Fruit fly (Drosophila melanogaster) whole organism, embryonic: ENCODE results near the gene CG13978.

ENCODE experiments used
- Adf1 ChIP-seq: fragments of 200-800 bp; sonication (Bioruptor generic); IDR thresholded peaks from 2 replicates; pipeline ENCODE4 v1.3.6; 2022; ENCODE audit warnings: missing biosample characterization, missing genetic modification characterization
- Bdp1 ChIP-seq: fragments of 200-800 bp; sonication (Bioruptor generic); optimal IDR thresholded peaks from 3 replicates; lab custom pipeline; 2016; ENCODE audit warnings: missing biosample characterization, missing genetic modification characterization
- CG10209 ChIP-seq: fragments of 200-800 bp; sonication (Bioruptor generic); optimal IDR thresholded peaks from 3 replicates; lab custom pipeline; 2017; ENCODE audit warnings: missing biosample characterization, mild to moderate bottlenecking, missing genetic modification characterization, missing genetic modification reagents
- CG11247 ChIP-seq: fragments of 200-800 bp; sonication (Bioruptor generic); IDR thresholded peaks from 2 replicates; pipeline ENCODE4 v1.3.6; 2022; ENCODE audit warnings: missing biosample characterization, missing genetic modification characterization
- CG12236 ChIP-seq: fragments of 200-800 bp; sonication (Bioruptor generic); optimal IDR thresholded peaks from 2 replicates; lab custom pipeline; 2016; ENCODE audit warnings: missing biosample characterization, missing genetic modification characterization
- CG12299 ChIP-seq: fragments of 200-800 bp; sonication (Bioruptor generic); optimal IDR thresholded peaks from 2 replicates; lab custom pipeline; 2018; ENCODE audit warnings: missing biosample characterization, mild to moderate bottlenecking, missing genetic modification characterization
- CG12942 ChIP-seq: fragments of 200-800 bp; sonication (Bioruptor generic); optimal IDR thresholded peaks from 3 replicates; lab custom pipeline; 2016; ENCODE audit warnings: missing biosample characterization, missing genetic modification characterization
- CG13123 ChIP-seq: fragments of 200-800 bp; sonication (Bioruptor generic); optimal IDR thresholded peaks from 2 replicates; lab custom pipeline; 2016; ENCODE audit warnings: missing biosample characterization, missing genetic modification characterization
- CG14014 ChIP-seq: fragments of 200-800 bp; sonication (Bioruptor generic); IDR thresholded peaks from 2 replicates; pipeline ENCODE4 v1.3.6; 2022; ENCODE audit warnings: missing biosample characterization, missing genetic modification characterization
- CG14050 ChIP-seq: fragments of 200-800 bp; sonication (Bioruptor generic); IDR thresholded peaks from 3 replicates; pipeline ENCODE4 v1.3.6; 2022; ENCODE audit warnings: missing biosample characterization, missing genetic modification characterization
- CG15479 ChIP-seq: fragments of 200-800 bp; sonication (Bioruptor generic); optimal IDR thresholded peaks from 3 replicates; lab custom pipeline; 2019; ENCODE audit warnings: missing biosample characterization, mild to moderate bottlenecking, missing genetic modification characterization, moderate library complexity
- CG16779 ChIP-seq: fragments of 200-800 bp; sonication (Bioruptor generic); IDR thresholded peaks from 2 replicates; pipeline ENCODE4 v1.3.6; 2022; ENCODE audit warnings: missing biosample characterization, missing genetic modification characterization
- CG17385 ChIP-seq: fragments of 200-800 bp; sonication (Bioruptor generic); optimal IDR thresholded peaks from 3 replicates; lab custom pipeline; 2018; ENCODE audit warnings: missing biosample characterization, mild to moderate bottlenecking, missing genetic modification characterization
- CG18011 ChIP-seq: fragments of 200-800 bp; sonication (Bioruptor generic); optimal IDR thresholded peaks from 2 replicates; lab custom pipeline; 2017; ENCODE audit warnings: missing biosample characterization, missing genetic modification characterization, mild to moderate bottlenecking, moderate library complexity, missing genotype
- CG32532 ChIP-seq: fragments of 200-800 bp; sonication (Bioruptor generic); IDR thresholded peaks from 2 replicates; pipeline ENCODE4 v1.3.6; 2022; ENCODE audit warnings: missing biosample characterization, missing genetic modification characterization
- CG32767 ChIP-seq: fragments of 200-800 bp; sonication (Bioruptor generic); IDR thresholded peaks from 2 replicates; pipeline ENCODE4 v1.3.6; 2022; ENCODE audit warnings: missing biosample characterization, missing genetic modification characterization
- CG32772 ChIP-seq: fragments of 200-800 bp; sonication (Bioruptor generic); IDR thresholded peaks from 2 replicates; pipeline ENCODE4 v1.3.6; 2022; ENCODE audit warnings: missing biosample characterization, missing genetic modification characterization
- CG43689 ChIP-seq: fragments of 200-800 bp; sonication (Bioruptor generic); IDR thresholded peaks from 2 replicates; pipeline ENCODE4 v1.3.6; 2022; ENCODE audit warnings: missing biosample characterization, missing genetic modification characterization
- CG8924 ChIP-seq: fragments of 200-800 bp; optimal IDR thresholded peaks from 3 replicates; lab custom pipeline; 2019; ENCODE audit warnings: missing biosample characterization, mild to moderate bottlenecking, missing genetic modification characterization, moderate library complexity
- CG9727 ChIP-seq: fragments of 200-800 bp; sonication (Bioruptor generic); optimal IDR thresholded peaks from 3 replicates; lab custom pipeline; 2017; ENCODE audit warnings: missing biosample characterization, mild to moderate bottlenecking, missing genetic modification characterization
- CkIIα-i1 ChIP-seq: fragments of 200-800 bp; sonication (Bioruptor generic); IDR thresholded peaks from 2 replicates; pipeline ENCODE4 v1.3.6; 2022; ENCODE audit warnings: missing biosample characterization, missing genetic modification characterization
- CoRest ChIP-seq: fragments of 200-800 bp; sonication (Bioruptor generic); optimal IDR thresholded peaks from 3 replicates; lab custom pipeline; 2018; ENCODE audit warnings: missing biosample characterization, mild to moderate bottlenecking, missing genetic modification characterization, moderate library complexity
- D ChIP-seq, 2 experiments: fragments of 200-800 bp in 1 of 2; fragments of >200 bp in 1 of 2; sonication (Bioruptor generic) in 1 of 2; optimal IDR thresholded peaks; 2 replicates in 1 of 2; 3 replicates in 1 of 2; lab custom pipeline; 2017; ENCODE audit warnings: mild to moderate bottlenecking in 1 of 2, missing biosample characterization in 1 of 2, missing genetic modification characterization in 1 of 2, missing genetic modification reagents in 1 of 2
- Elba2 ChIP-seq: fragments of 200-800 bp; sonication (Bioruptor generic); optimal IDR thresholded peaks from 3 replicates; lab custom pipeline; 2016; ENCODE audit warnings: missing biosample characterization, missing genetic modification characterization
- H15 ChIP-seq: fragments of 200-800 bp; sonication (Bioruptor generic); IDR thresholded peaks from 3 replicates; pipeline ENCODE4 v1.3.6; 2022; ENCODE audit warnings: missing biosample characterization, missing genetic modification characterization
- MTF-1 ChIP-seq: fragments of 200-800 bp; sonication (Bioruptor generic); optimal IDR thresholded peaks from 2 replicates; lab custom pipeline; 2018; ENCODE audit warnings: missing biosample characterization, mild to moderate bottlenecking, missing genetic modification characterization, borderline replicate concordance
- Mes4 ChIP-seq: fragments of 200-800 bp; sonication (Bioruptor generic); optimal IDR thresholded peaks from 2 replicates; lab custom pipeline; 2016; ENCODE audit warnings: missing biosample characterization, missing genetic modification characterization
- Myb ChIP-seq: fragments of 200-800 bp; sonication (Bioruptor generic); optimal IDR thresholded peaks from 2 replicates; lab custom pipeline; 2016; ENCODE audit warnings: missing biosample characterization, missing genetic modification characterization
- NK7.1 ChIP-seq: fragments of 200-800 bp; sonication (Bioruptor generic); optimal IDR thresholded peaks from 3 replicates; lab custom pipeline; 2016; ENCODE audit warnings: missing biosample characterization, missing genetic modification characterization
- Oaz ChIP-seq: fragments of 200-800 bp; sonication (Bioruptor generic); IDR thresholded peaks from 2 replicates; pipeline ENCODE4 v1.3.6; 2022; ENCODE audit warnings: missing biosample characterization, missing genetic modification characterization
- Spps ChIP-seq: fragments of 200-800 bp; sonication (Bioruptor generic); optimal IDR thresholded peaks from 2 replicates; lab custom pipeline; 2018; ENCODE audit warnings: missing biosample characterization, mild to moderate bottlenecking, missing genetic modification characterization
- TFAM ChIP-seq: fragments of 200-800 bp; sonication (Bioruptor generic); optimal IDR thresholded peaks from 2 replicates; lab custom pipeline; 2017; ENCODE audit warnings: missing biosample characterization, missing genetic modification characterization, inconsistent platforms
- Usf ChIP-seq: fragments of 200-800 bp; sonication (Bioruptor generic); optimal IDR thresholded peaks from 2 replicates; lab custom pipeline; 2017; ENCODE audit warnings: missing genotype, missing biosample characterization, missing genetic modification characterization
- abd-A ChIP-seq: fragments of 200-800 bp; sonication (Bioruptor generic); optimal IDR thresholded peaks from 3 replicates; lab custom pipeline; 2019; ENCODE audit warnings: missing biosample characterization, mild to moderate bottlenecking, missing genetic modification characterization, moderate library complexity
- bbx ChIP-seq: fragments of 200-800 bp; sonication (Bioruptor generic); IDR thresholded peaks from 2 replicates; pipeline ENCODE4 v1.3.6; 2022; ENCODE audit warnings: missing biosample characterization, missing genetic modification characterization; ENCODE audit not compliant: partially characterized antibody
- bcd ChIP-seq: fragments of 200-800 bp; sonication (Bioruptor generic); optimal IDR thresholded peaks from 2 replicates; lab custom pipeline; 2017; ENCODE audit warnings: missing biosample characterization, mild to moderate bottlenecking, missing genetic modification characterization
- br ChIP-seq: fragments of >200 bp; optimal IDR thresholded peaks from 2 replicates; lab custom pipeline; 2017
- chinmo ChIP-seq: fragments of 200-800 bp; sonication (Bioruptor generic); IDR thresholded peaks from 4 replicates; pipeline ENCODE4 v1.3.6; 2022; ENCODE audit warnings: missing biosample characterization, missing genetic modification characterization; ENCODE audit not compliant: partially characterized antibody
- corto ChIP-seq: fragments of 200-800 bp; sonication (Bioruptor generic); optimal IDR thresholded peaks from 2 replicates; lab custom pipeline; 2016; ENCODE audit warnings: missing biosample characterization, mild to moderate bottlenecking, missing genetic modification characterization, moderate library complexity
- crc ChIP-seq: fragments of 200-800 bp; sonication (Bioruptor generic); optimal IDR thresholded peaks from 2 replicates; lab custom pipeline; 2016; ENCODE audit warnings: missing biosample characterization, missing genetic modification characterization
- crol ChIP-seq: fragments of 200-800 bp; sonication (Bioruptor generic); IDR thresholded peaks from 2 replicates; pipeline ENCODE4 v1.3.6; 2022; ENCODE audit warnings: missing biosample characterization, missing genetic modification characterization
- crp ChIP-seq, 2 experiments: fragments of 200-800 bp; sonication (Bioruptor generic); optimal IDR thresholded peaks; 2 replicates in 1 of 2; 3 replicates in 1 of 2; lab custom pipeline; 2017; ENCODE audit warnings: missing biosample characterization in 2 of 2, missing genetic modification characterization in 2 of 2, mild to moderate bottlenecking in 1 of 2, moderate library complexity in 1 of 2
- emc ChIP-seq: fragments of 200-800 bp; sonication (Bioruptor generic); optimal IDR thresholded peaks from 2 replicates; lab custom pipeline; 2016; ENCODE audit warnings: missing biosample characterization, missing genetic modification characterization
- gro ChIP-seq: fragments of 200-800 bp; sonication (Bioruptor generic); optimal IDR thresholded peaks from 2 replicates; lab custom pipeline; 2016; ENCODE audit warnings: missing biosample characterization, missing genetic modification characterization
- maf-S ChIP-seq: fragments of 200-800 bp; sonication (Bioruptor generic); optimal IDR thresholded peaks from 2 replicates; lab custom pipeline; 2016; ENCODE audit warnings: missing biosample characterization, missing genetic modification characterization
- mld ChIP-seq: fragments of 200-800 bp; sonication (Bioruptor generic); IDR thresholded peaks from 3 replicates; pipeline ENCODE4 v1.3.6; 2022; ENCODE audit warnings: missing biosample characterization, missing genetic modification characterization; ENCODE audit not compliant: partially characterized antibody
- nerfin-2 ChIP-seq: fragments of 200-800 bp; sonication (Bioruptor generic); IDR thresholded peaks from 2 replicates; pipeline ENCODE4 v1.3.6; 2022; ENCODE audit warnings: missing biosample characterization, missing genetic modification characterization; ENCODE audit not compliant: partially characterized antibody
- odd ChIP-seq: fragments of 200-800 bp; sonication (Bioruptor generic); optimal IDR thresholded peaks from 2 replicates; lab custom pipeline; 2017; ENCODE audit warnings: missing biosample characterization, mild to moderate bottlenecking, missing genetic modification characterization
- org-1 ChIP-seq: fragments of 200-800 bp; sonication (Bioruptor generic); optimal IDR thresholded peaks from 2 replicates; lab custom pipeline; 2017; ENCODE audit warnings: missing biosample characterization, missing genetic modification characterization
- sens-2 ChIP-seq: fragments of 200-800 bp; sonication (Bioruptor generic); IDR thresholded peaks from 2 replicates; pipeline ENCODE4 v1.3.6; 2022; ENCODE audit warnings: missing biosample characterization, missing genetic modification characterization
- sug ChIP-seq: fragments of 200-800 bp; optimal IDR thresholded peaks from 2 replicates; lab custom pipeline; 2019; ENCODE audit warnings: missing biosample characterization, mild to moderate bottlenecking, missing genetic modification characterization, moderate library complexity
- zf30C ChIP-seq: fragments of 200-800 bp; sonication (Bioruptor generic); optimal IDR thresholded peaks from 3 replicates; lab custom pipeline; 2018; ENCODE audit warnings: missing biosample characterization, mild to moderate bottlenecking, missing genetic modification characterization

Gene CG13978

DNA sequence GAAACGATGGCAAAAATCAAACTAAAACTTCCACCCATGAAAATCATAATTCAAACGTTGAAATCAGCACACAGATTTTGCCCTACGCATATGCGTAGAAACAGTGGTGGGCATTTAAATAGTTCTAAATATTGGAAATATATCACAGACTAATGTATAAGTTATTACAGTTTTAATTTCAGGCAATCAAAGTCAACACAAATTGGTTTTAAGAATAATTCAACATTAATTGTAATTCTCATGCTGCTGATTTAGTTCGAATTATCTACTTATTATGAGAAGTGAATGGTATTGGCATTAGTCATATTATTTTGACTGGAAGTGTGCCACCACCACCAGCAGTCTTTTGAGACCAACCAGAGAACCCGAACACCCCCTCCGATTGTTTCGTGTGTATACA, 37.3 kb upstream of the CG13978 start (continued):
- TF ChIP-seq CG14050 (GFP tag; lab: Robert Waterston, UW) (no peak), sug (no peak), abd-A (tag; lab: Kevin White, UChicago) (no peak), CG13123 (no peak), CG32772 (GFP tag; lab: Robert Waterston, UW) (no peak), CG16779 (no peak), br (lab: Kevin White, UChicago) (no peak), chinmo (GFP tag; lab: Robert Waterston, UW) (no peak), CG18011 (GFP tag; lab: Kevin White, UChicago) (no peak), CG12942 (no peak), maf-S (GFP tag; lab: Kevin White, UChicago) (no peak), CG17385 (peak; percentile 47), Adf1 (no peak), CG43689 (no peak), CG9727 (GFP tag; lab: Kevin White, UChicago) (peak; percentile 39), zf30C (GFP tag; lab: Kevin White, UChicago) (no peak), crc (GFP tag; lab: Kevin White, UChicago) (no peak), corto (GFP tag; lab: Kevin White, UChicago) (no peak), Usf (GFP tag; lab: Kevin White, UChicago) (no peak), NK7.1 (GFP tag; lab: Kevin White, UChicago) (no peak), Elba2 (GFP tag; lab: Kevin White, UChicago) (no peak), emc (GFP tag; lab: Kevin White, UChicago) (no peak), Mes4 (GFP tag; lab: Kevin White, UChicago) (no peak), CG32767 (GFP tag; lab: Robert Waterston, UW) (no peak), H15 (no peak), TFAM (GFP tag; lab: Kevin White, UChicago) (no peak), Myb (GFP tag; lab: Kevin White, UChicago) (no peak), crp (GFP tag; optimal IDR thresholded peaks at IDR 0.05; lab: Kevin White, UChicago) (no peak), MTF-1 (GFP tag; lab: Kevin White, UChicago) (no peak), D (optimal IDR thresholded peaks at IDR 0.05; lab: Kevin White, UChicago) (no peak), D (GFP tag; optimal IDR thresholded peaks at IDR 0.05; lab: Kevin White, UChicago) (no peak), org-1 (GFP tag; lab: Kevin White, UChicago) (no peak), Bdp1 (GFP tag; lab: Kevin White, UChicago) (no peak), gro (GFP tag; lab: Kevin White, UChicago) (no peak), CkIIα-i1 (no peak), mld (GFP tag; lab: Robert Waterston, UW) (no peak), odd (GFP tag; lab: Kevin White, UChicago) (no peak), bbx (GFP tag; lab: Robert Waterston, UW) (no peak), CG12299 (tag; lab: Kevin White, UChicago) (no peak), sens-2 (no peak), nerfin-2 (GFP tag; lab: Robert Waterston, UW) (no peak), CoRest (peak; percentile 58), CG32532 (GFP tag; lab: Robert Waterston, UW) (no peak), crol (GFP tag; lab: Robert Waterston, UW) (no peak), CG12236 (GFP tag; lab: Kevin White, UChicago) (no peak), CG10209 (GFP tag; lab: Kevin White, UChicago) (peak; percentile 26), Oaz (no peak), Spps (tag; lab: Kevin White, UChicago) (no peak), CG8924 (tag; lab: Kevin White, UChicago) (peak; percentile 51), bcd (GFP tag; lab: Kevin White, UChicago) (peak; percentile 7), CG14014 (GFP tag; lab: Robert Waterston, UW) (0 out of 2 replicates have a peak, but pooled peaks have one; percentile 21), CG15479 (GFP tag; lab: Kevin White, UChicago) (no peak), CG11247 (no peak)
